Worm (Caenorhabditis elegans) whole organism, L3 larva: ENCODE results near the gene fbxa-126.
A peak's percentile ranks its signal among the peaks of the same experiment; 100 is the strongest.

Experiments
- R02D3.7 ChIP-seq: fragments of 150-350 bp; optimal IDR thresholded peaks from 2 replicates; lab custom pipeline; 2014; ENCODE audit warnings: missing biosample characterization, missing genetic modification characterization
- ZK546.5 ChIP-seq: sonication (generic microtip); optimal IDR thresholded peaks from 2 replicates; lab custom pipeline; 2017; ENCODE audit warnings: missing biosample characterization, missing genetic modification characterization
- ama-1 ChIP-seq: fragments of 150-350 bp; optimal IDR thresholded peaks from 2 replicates; lab custom pipeline; 2018
- ceh-16 ChIP-seq: sonication (generic microtip); optimal IDR thresholded peaks from 2 replicates; lab custom pipeline; 2017; ENCODE audit warnings: missing biosample characterization, missing genetic modification characterization
- ceh-28 ChIP-seq: fragments of 150-350 bp; optimal IDR thresholded peaks from 2 replicates; lab custom pipeline; 2014; ENCODE audit warnings: missing biosample characterization, missing genetic modification reagents, missing genetic modification characterization
- ceh-82 ChIP-seq: fragments of 150-350 bp; optimal IDR thresholded peaks from 2 replicates; lab custom pipeline; 2014; ENCODE audit warnings: missing biosample characterization, missing genetic modification characterization
- ceh-9 ChIP-seq: sonication (generic microtip); optimal IDR thresholded peaks from 2 replicates; lab custom pipeline; 2018; ENCODE audit warnings: missing biosample characterization, missing genetic modification characterization
- daf-12 ChIP-seq: fragments of 150-350 bp; optimal IDR thresholded peaks from 2 replicates; lab custom pipeline; 2014; ENCODE audit warnings: missing biosample characterization, missing genetic modification reagents, missing genetic modification characterization
- egl-27 ChIP-seq: sonication (generic microtip); optimal IDR thresholded peaks from 4 replicates; lab custom pipeline; 2017; ENCODE audit warnings: missing biosample characterization, missing genetic modification reagents, missing genetic modification characterization
- egl-5 ChIP-seq: fragments of 150-350 bp; optimal IDR thresholded peaks from 2 replicates; lab custom pipeline; 2017; ENCODE audit warnings: missing biosample characterization, missing genetic modification reagents, missing genetic modification characterization, inconsistent platforms
- elt-1 ChIP-seq: fragments of 150-350 bp; optimal IDR thresholded peaks from 2 replicates; lab custom pipeline; 2014; ENCODE audit warnings: missing biosample characterization, missing genetic modification characterization
- elt-2 ChIP-seq: sonication (generic microtip); optimal IDR thresholded peaks from 2 replicates; lab custom pipeline; 2016; ENCODE audit warnings: missing genetic modification reagents, mild to moderate bottlenecking, missing genetic modification characterization, missing compliant biosample characterization
- elt-3 ChIP-seq, 3 experiments: fragments of 150-350 bp in 1 of 3; sonication (generic microtip) in 2 of 3; optimal IDR thresholded peaks; 2 replicates in 2 of 3; 4 replicates in 1 of 3; lab custom pipeline; 2014 to 2017; ENCODE audit warnings: missing biosample characterization in 3 of 3, missing genetic modification characterization in 3 of 3
- eor-1 ChIP-seq, 2 experiments: fragments of 150-350 bp; optimal IDR thresholded peaks; 2 replicates each; lab custom pipeline; 2014 to 2018; ENCODE audit warnings: missing biosample characterization in 2 of 2, missing genetic modification characterization in 2 of 2
- fkh-10 ChIP-seq: sonication (generic microtip); optimal IDR thresholded peaks from 2 replicates; lab custom pipeline; 2017; ENCODE audit warnings: missing biosample characterization, missing genetic modification reagents, missing genetic modification characterization
- hmg-11 ChIP-seq: sonication (generic microtip); optimal IDR thresholded peaks from 2 replicates; lab custom pipeline; 2016; ENCODE audit warnings: missing genetic modification characterization, missing compliant biosample characterization
- jun-1 ChIP-seq: fragments of 150-350 bp; optimal IDR thresholded peaks from 2 replicates; lab custom pipeline; 2014; ENCODE audit warnings: missing biosample characterization, missing genetic modification reagents, missing genetic modification characterization
- lin-15B ChIP-seq: fragments of 150-350 bp; optimal IDR thresholded peaks from 2 replicates; lab custom pipeline; 2014; ENCODE audit warnings: missing biosample characterization, missing genetic modification characterization
- lin-39 ChIP-seq: fragments of 150-350 bp; optimal IDR thresholded peaks from 2 replicates; lab custom pipeline; 2018; ENCODE audit warnings: missing biosample characterization, missing genetic modification reagents, missing genetic modification characterization
- lsy-12 ChIP-seq: sonication (generic microtip); optimal IDR thresholded peaks from 2 replicates; lab custom pipeline; 2016; ENCODE audit warnings: mild to moderate bottlenecking, missing genetic modification characterization, missing compliant biosample characterization
- mdl-1 ChIP-seq: fragments of 150-350 bp; optimal IDR thresholded peaks from 2 replicates; lab custom pipeline; 2014; ENCODE audit warnings: missing biosample characterization, missing genetic modification characterization
- nfya-1 ChIP-seq: sonication (generic microtip); optimal IDR thresholded peaks from 2 replicates; lab custom pipeline; 2017; ENCODE audit warnings: missing genetic modification characterization, mild to moderate bottlenecking, missing compliant biosample characterization, antibody characterized with exemption, moderate library complexity; ENCODE audit not compliant: insufficient read depth
- nhr-11 ChIP-seq: fragments of 150-350 bp; optimal IDR thresholded peaks from 2 replicates; lab custom pipeline; 2014; ENCODE audit warnings: missing biosample characterization, missing genetic modification characterization
- nhr-12 ChIP-seq: fragments of 150-350 bp; optimal IDR thresholded peaks from 2 replicates; lab custom pipeline; 2014; ENCODE audit warnings: missing biosample characterization, missing genetic modification characterization
- nhr-23 ChIP-seq: fragments of 150-350 bp; optimal IDR thresholded peaks from 2 replicates; lab custom pipeline; 2014; ENCODE audit warnings: missing biosample characterization, missing genetic modification reagents, missing genetic modification characterization
- nhr-237 ChIP-seq: fragments of 150-350 bp; optimal IDR thresholded peaks from 2 replicates; lab custom pipeline; 2014; ENCODE audit warnings: missing biosample characterization, missing genetic modification characterization
- nhr-25 ChIP-seq: sonication (generic microtip); optimal IDR thresholded peaks from 2 replicates; lab custom pipeline; 2017; ENCODE audit warnings: missing biosample characterization, missing genetic modification characterization
- nhr-43 ChIP-seq: sonication (generic microtip); optimal IDR thresholded peaks from 2 replicates; lab custom pipeline; 2016; ENCODE audit warnings: mild to moderate bottlenecking, missing genetic modification characterization, missing compliant biosample characterization; ENCODE audit not compliant: poor library complexity, severe bottlenecking
- nhr-77 ChIP-seq: fragments of 150-350 bp; optimal IDR thresholded peaks from 2 replicates; lab custom pipeline; 2014; ENCODE audit warnings: missing biosample characterization, missing genetic modification characterization
- pha-4 ChIP-seq: fragments of 150-350 bp; optimal IDR thresholded peaks from 2 replicates; lab custom pipeline; 2014; ENCODE audit warnings: missing biosample characterization, missing genetic modification reagents, missing genetic modification characterization
- pqm-1 ChIP-seq: fragments of 150-350 bp; optimal IDR thresholded peaks from 2 replicates; lab custom pipeline; 2017; ENCODE audit warnings: missing biosample characterization, missing genetic modification characterization, inconsistent platforms
- sea-2 ChIP-seq: fragments of 150-350 bp; sonication (generic microtip); optimal IDR thresholded peaks from 4 replicates; lab custom pipeline; 2014; ENCODE audit warnings: missing biosample characterization, missing genetic modification reagents, missing genetic modification characterization
- skn-1 ChIP-seq: fragments of 150-350 bp; optimal IDR thresholded peaks from 2 replicates; lab custom pipeline; 2014; ENCODE audit warnings: missing biosample characterization, missing genetic modification characterization
- snpc-4 ChIP-seq: fragments of 150-350 bp; optimal IDR thresholded peaks from 2 replicates; lab custom pipeline; 2014; ENCODE audit warnings: missing biosample characterization, missing genetic modification characterization
- unc-39 ChIP-seq: sonication (generic microtip); optimal IDR thresholded peaks from 4 replicates; lab custom pipeline; 2017; ENCODE audit warnings: missing biosample characterization, missing genetic modification characterization
- zag-1 ChIP-seq: fragments of 150-350 bp; optimal IDR thresholded peaks from 2 replicates; lab custom pipeline; 2014; ENCODE audit warnings: missing biosample characterization, missing genetic modification characterization
- ztf-11 ChIP-seq: fragments of 150-350 bp; optimal IDR thresholded peaks from 2 replicates; lab custom pipeline; 2014; ENCODE audit warnings: missing biosample characterization, missing genetic modification characterization
- ztf-4 ChIP-seq: fragments of 150-350 bp; optimal IDR thresholded peaks from 2 replicates; lab custom pipeline; 2014; ENCODE audit warnings: missing biosample characterization, missing genetic modification characterization

fbxa-126 gene

DNA sequence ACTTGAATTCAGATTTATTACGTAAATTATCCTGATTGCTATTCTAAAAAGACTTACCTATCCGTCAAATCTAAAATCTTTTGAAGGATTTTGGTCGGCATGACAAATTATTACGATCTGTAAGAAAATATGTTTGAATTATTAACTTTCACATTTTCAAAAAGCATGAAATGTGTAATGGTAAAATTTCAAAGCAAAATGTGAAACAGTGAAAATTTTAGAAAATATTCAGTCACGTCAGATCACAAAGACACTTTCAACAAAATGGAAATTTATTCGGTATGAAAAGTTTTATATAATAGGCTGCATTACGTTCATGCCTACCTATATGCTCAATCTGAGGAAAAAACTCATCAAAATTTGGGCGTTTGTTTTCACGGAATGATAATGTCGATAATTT, at the start of gene fbxa-126:
Gene fbxa-126, minus strand, starts transcription at position 101 of the 400 bp plus-strand sequence.
- no peak for TF ChIP-seq R02D3.7 (tag; lab: Kevin White, UChicago)
- no peak for TF ChIP-seq nhr-23 (tag; lab: Kevin White, UChicago)
- no peak for TF ChIP-seq nhr-25
- no peak for TF ChIP-seq sea-2
- no peak for TF ChIP-seq mdl-1 (tag; lab: Kevin White, UChicago)
- no peak for TF ChIP-seq snpc-4 (tag; lab: Kevin White, UChicago)
- no peak for TF ChIP-seq lsy-12 (tag; lab: Kevin White, UChicago)
- TF ChIP-seq lin-39 (tag; lab: Kevin White, UChicago) = no peak
- TF ChIP-seq nhr-11 (tag; lab: Kevin White, UChicago) = no peak
- TF ChIP-seq zag-1 = no peak
- TF ChIP-seq pqm-1 (tag; lab: Kevin White, UChicago) = no peak

DNA sequence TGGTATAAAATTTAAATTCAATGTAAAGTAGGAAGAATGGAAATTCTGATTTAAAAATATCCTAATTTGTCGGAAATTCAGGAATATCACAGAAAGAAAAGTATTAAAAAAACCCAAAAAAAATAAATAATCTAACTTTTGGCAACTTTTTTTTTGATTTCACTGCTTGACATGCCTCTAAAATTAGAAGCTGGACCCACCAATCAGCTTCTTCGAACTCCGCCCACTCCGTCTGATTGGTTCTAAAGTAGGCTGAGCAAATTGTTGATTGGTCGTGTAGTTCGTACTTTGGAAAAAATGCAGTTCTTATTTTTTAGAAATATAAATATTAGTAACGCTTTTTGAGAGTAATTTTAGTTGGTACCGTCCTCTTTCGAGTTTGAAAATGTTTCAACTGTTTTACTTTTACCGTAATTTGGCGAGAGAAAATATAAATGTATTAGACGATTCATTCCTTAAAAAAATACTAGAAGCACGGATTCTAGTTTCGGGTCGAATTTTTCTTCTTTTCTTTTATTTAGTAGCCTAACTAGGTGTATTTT, 44.4 kb upstream of the fbxa-126 start:
- TF ChIP-seq nhr-77 (tag; lab: Kevin White, UChicago) (no peak), ceh-82 (tag; lab: Kevin White, UChicago) (no peak), egl-5 (no peak), ama-1 (lab: Kevin White, UChicago) (no peak), nfya-1 (tag; lab: Kevin White, UChicago) (peak; percentile 97), ztf-4 (tag; lab: Kevin White, UChicago) (no peak), nhr-12 (tag; lab: Kevin White, UChicago) (no peak), pqm-1 (tag; lab: Kevin White, UChicago) (no peak), lin-39 (tag; lab: Kevin White, UChicago) (no peak)

DNA sequence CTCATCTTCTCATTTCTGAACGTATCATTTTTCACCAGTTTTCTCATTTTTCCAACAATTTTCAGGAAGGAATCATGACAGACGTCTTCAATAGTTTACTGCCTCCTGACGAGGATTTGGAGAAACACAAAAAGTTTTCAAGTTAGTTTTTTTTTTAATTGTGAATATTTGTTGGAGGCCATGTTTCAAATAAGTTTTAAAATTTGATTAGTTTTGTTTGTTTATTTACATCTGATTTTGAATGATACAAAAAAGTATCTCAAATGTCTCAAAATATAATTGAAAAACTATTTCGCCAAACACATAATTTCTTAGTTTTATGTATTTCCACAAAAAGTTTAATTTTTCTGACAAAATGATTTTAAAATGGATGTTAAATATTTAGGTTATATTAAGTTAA, 39.6 kb upstream of the fbxa-126 start, which contains the start of gene ssu-2:
Gene ssu-2, plus strand, starts transcription at position 59 of the 400 bp plus-strand sequence.
- TF ChIP-seq ceh-16 (tag; lab: Kevin White, UChicago) (no peak), egl-5 (no peak), pqm-1 (tag; lab: Kevin White, UChicago) (no peak), mdl-1 (tag; lab: Kevin White, UChicago) (no peak), ZK546.5 (tag; lab: Kevin White, UChicago) (no peak), R02D3.7 (tag; lab: Kevin White, UChicago) (no peak), sea-2 (no peak), elt-1 (no peak), ceh-9 (tag; lab: Kevin White, UChicago) (no peak), nfya-1 (tag; lab: Kevin White, UChicago) (no peak), ztf-11 (tag; lab: Kevin White, UChicago) (no peak), eor-1 (tag; optimal IDR thresholded peaks at IDR 0.05; lab: Kevin White, UChicago) (no peak), jun-1 (tag; lab: Kevin White, UChicago) (no peak), egl-27 (tag; lab: Kevin White, UChicago) (no peak), elt-2 (no peak), skn-1 (tag; lab: Kevin White, UChicago) (no peak), snpc-4 (tag; lab: Kevin White, UChicago) (no peak), nhr-43 (tag; lab: Kevin White, UChicago) (no peak), nhr-237 (tag; lab: Kevin White, UChicago) (no peak), unc-39 (tag; lab: Kevin White, UChicago) (no peak)

DNA sequence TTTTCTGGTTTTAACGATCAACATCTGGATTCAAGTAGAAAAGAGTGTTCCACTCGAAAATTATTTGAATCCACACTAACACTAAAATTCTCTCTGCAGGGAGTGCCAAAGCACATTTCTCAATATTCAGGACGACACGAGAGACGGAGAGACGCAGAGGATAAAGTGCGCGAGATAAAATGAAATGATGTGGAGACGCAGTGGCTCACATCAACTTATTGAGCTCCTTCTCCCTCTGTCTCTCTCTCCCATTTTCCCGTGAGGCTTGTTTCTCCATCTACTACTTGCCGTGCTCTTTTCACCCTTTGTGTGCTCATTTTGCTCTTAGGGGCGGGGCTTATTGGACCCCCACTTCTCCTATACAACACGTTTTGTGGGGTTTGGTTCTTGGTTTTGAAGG, 34.6 kb upstream of the fbxa-126 start:
- TF ChIP-seq nfya-1 (tag; lab: Kevin White, UChicago) = peak; percentile 88
- peak; percentile 14 for TF ChIP-seq lin-15B (tag; lab: Kevin White, UChicago)
- peak; percentile 74 for TF ChIP-seq hmg-11 (tag; lab: Kevin White, UChicago)
- peak; percentile 83 for TF ChIP-seq lin-39 (tag; lab: Kevin White, UChicago)
- TF ChIP-seq fkh-10 (GFP tag; lab: Kevin White, UChicago) = peak; percentile 86
- TF ChIP-seq snpc-4 (tag; lab: Kevin White, UChicago) = peak; percentile 34
- peak; percentile 67 for TF ChIP-seq egl-5
- TF ChIP-seq nhr-237 (tag; lab: Kevin White, UChicago) = no peak
- TF ChIP-seq sea-2 = no peak

DNA sequence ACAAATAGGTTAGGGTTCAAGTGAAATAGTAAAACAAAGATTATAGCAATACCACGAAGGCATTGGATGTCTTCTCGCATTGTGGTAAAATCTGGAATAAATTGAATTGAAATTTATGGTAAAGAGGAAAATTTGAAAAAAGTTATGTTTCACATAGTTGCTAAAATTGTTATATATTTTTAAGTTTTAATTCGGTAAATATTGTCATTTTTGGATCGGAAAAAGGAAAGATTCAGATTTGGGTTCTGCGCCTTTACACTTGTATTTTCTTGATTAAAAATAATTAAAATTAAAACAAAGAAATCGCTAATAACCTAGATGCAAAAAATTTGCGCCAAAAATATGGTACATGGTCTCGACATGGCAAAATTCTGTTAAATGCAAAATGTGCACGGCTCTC, 29.1 kb upstream of the fbxa-126 start, which contains the start of gene oac-56:
Gene oac-56, minus strand, starts transcription at position 101 of the 400 bp plus-strand sequence.
- TF ChIP-seq nhr-43 (tag; lab: Kevin White, UChicago) (no peak), jun-1 (tag; lab: Kevin White, UChicago) (no peak), skn-1 (tag; lab: Kevin White, UChicago) (no peak), ceh-28 (tag; lab: Kevin White, UChicago) (no peak), fkh-10 (GFP tag; lab: Kevin White, UChicago) (no peak), lin-39 (tag; lab: Kevin White, UChicago) (no peak), nhr-77 (tag; lab: Kevin White, UChicago) (no peak), ceh-82 (tag; lab: Kevin White, UChicago) (no peak), elt-3 (tag; optimal IDR thresholded peaks at IDR 0.05; lab: Kevin White, UChicago) (no peak), pha-4 (tag; lab: Kevin White, UChicago) (no peak), ceh-16 (tag; lab: Kevin White, UChicago) (no peak), nhr-12 (tag; lab: Kevin White, UChicago) (no peak), unc-39 (tag; lab: Kevin White, UChicago) (no peak), lsy-12 (tag; lab: Kevin White, UChicago) (no peak), daf-12 (tag; lab: Kevin White, UChicago) (no peak), egl-27 (tag; lab: Kevin White, UChicago) (no peak), ama-1 (lab: Kevin White, UChicago) (no peak), elt-2 (no peak)
